Worm (Caenorhabditis elegans) whole organism, L1 larva: ENCODE data around the gene F46F5.8.

ENCODE experiments used
- blmp-1 ChIP-seq: fragments of 150-350 bp; optimal IDR thresholded peaks from 2 replicates; lab custom pipeline; 2014; ENCODE audit warnings: missing biosample characterization, missing genetic modification characterization
- ceh-90 ChIP-seq: sonication (generic microtip); optimal IDR thresholded peaks from 2 replicates; lab custom pipeline; 2016; ENCODE audit warnings: missing genetic modification characterization, missing compliant biosample characterization

- TF ChIP-seq ceh-90 (tag; lab: Kevin White, UChicago) (no peak), blmp-1 (tag; lab: Kevin White, UChicago) (no peak)
These were observed 13.0 kb downstream of the F46F5.8 start, which contains the start of gene F46F5.11 for ce11 chrII:808457-808856.
